Worm (Caenorhabditis elegans): ENCODE measurements around the gene atg-7.
A peak's percentile ranks its signal among the peaks of the same experiment; 100 is the strongest.

Gene atg-7

ce11 chrIV:11037118-11037719 is 43.6 kb downstream of the atg-7 start (continued):
- TF ChIP-seq unc-62 (GFP tag; optimal IDR thresholded peaks at IDR 0.05 in 1 of 2) (no peak), unc-62 (tag; optimal IDR thresholded peaks at IDR 0.05) (no peak), D1046.2 (GFP tag; IDR thresholded peaks at IDR 0.05) (no peak), zip-2 (tag; optimal IDR thresholded peaks at IDR 0.05) (no peak), spr-3 (GFP tag; optimal IDR thresholded peaks at IDR 0.05) (no peak), T26A8.4 (GFP tag; IDR thresholded peaks at IDR 0.05) (0 out of 2 replicates have a peak, but pooled peaks have one; percentile 33), saeg-2 (GFP tag; IDR thresholded peaks at IDR 0.05) (no peak), ctbp-1 (GFP tag; IDR thresholded peaks at IDR 0.05) (no peak), ceh-62 (tag; optimal IDR thresholded peaks at IDR 0.05) (no peak), Y5F2A.4 (GFP tag; optimal IDR thresholded peaks at IDR 0.05) (no peak), nhr-28 (tag; optimal IDR thresholded peaks at IDR 0.05) (peak; percentile 51), mep-1 (tag; optimal IDR thresholded peaks at IDR 0.05) (no peak), lim-7 (GFP tag; IDR thresholded peaks at IDR 0.05) (no peak), hlh-11 (tag; optimal IDR thresholded peaks at IDR 0.05) (peak; percentile 22), jun-1 (tag; optimal IDR thresholded peaks at IDR 0.05) (no peak), gei-8 (GFP tag; optimal IDR thresholded peaks at IDR 0.05) (no peak), zag-1 (tag; optimal IDR thresholded peaks at IDR 0.05) (no peak), nhr-77 (tag; optimal IDR thresholded peaks at IDR 0.05) (peak; percentile 52), daf-16 (GFP tag; optimal IDR thresholded peaks at IDR 0.05) (no peak), daf-16 (tag; optimal IDR thresholded peaks at IDR 0.05) (peak; percentile 74), F37D6.2 (tag; optimal IDR thresholded peaks at IDR 0.05) (no peak), Y48G9A.11 (GFP tag; IDR thresholded peaks at IDR 0.05) (no peak), cey-2 (tag; optimal IDR thresholded peaks at IDR 0.05; ENCODE audit: borderline replicate concordance, insufficient read depth) (no peak), vab-7 (GFP tag; IDR thresholded peaks at IDR 0.05) (no peak), ceh-20 (GFP tag; IDR thresholded peaks at IDR 0.05) (no peak), pha-4 (GFP tag; IDR thresholded peaks at IDR 0.05) (peak; percentile 39; the same call in 1 of the 2 replicates), pha-4 (tag; optimal IDR thresholded peaks at IDR 0.05) (no peak), snpc-1.2 (GFP tag; IDR thresholded peaks at IDR 0.05) (no peak), R02D3.7 (tag; optimal IDR thresholded peaks at IDR 0.05) (no peak), fos-1 (tag; optimal IDR thresholded peaks at IDR 0.05) (no peak), duxl-1 (tag; optimal IDR thresholded peaks at IDR 0.05; ENCODE audit: poor library complexity) (no peak), F26F4.8 (GFP tag; conservative IDR thresholded peaks at IDR 0.05) (no peak), pqm-1 (tag; optimal IDR thresholded peaks at IDR 0.05) (peak; percentile 38), hmg-1.1 (GFP tag; IDR thresholded peaks at IDR 0.05) (no peak), Y75B8A.6 (GFP tag; IDR thresholded peaks at IDR 0.05) (no peak)

DNA sequence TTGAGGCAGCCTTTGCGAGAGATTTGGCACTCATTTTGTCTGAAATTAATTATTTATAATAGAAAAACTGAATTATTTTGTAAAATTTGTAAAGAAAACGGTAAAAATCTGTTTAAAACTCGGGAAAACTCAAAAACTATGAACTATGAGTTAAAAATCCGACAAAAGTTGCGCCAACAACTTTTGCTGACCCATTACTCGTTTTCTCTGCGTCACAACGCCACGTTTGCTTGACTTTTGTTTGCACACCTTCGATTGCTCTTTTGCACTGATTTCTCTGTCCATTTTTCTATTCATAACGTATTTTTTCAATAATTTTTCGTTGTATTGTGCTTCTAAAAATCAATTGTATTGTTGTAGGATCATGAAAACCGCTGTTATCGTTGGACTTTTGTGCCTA is 44.6 kb downstream of the atg-7 start, which contains the start of gene fkb-1:
TSS of gene fkb-1 (plus strand) at position 361 of the 400 bp plus-strand sequence.
- no peak for TF ChIP-seq snpc-4 (tag; optimal IDR thresholded peaks at IDR 0.05)
- TF ChIP-seq lsy-2 (tag; optimal IDR thresholded peaks at IDR 0.05), result peak in 1 of 2 experiments; percentile 83
- peak; percentile 56; the same call in 1 of the 2 replicates for TF ChIP-seq dmd-6 (GFP tag; IDR thresholded peaks at IDR 0.05)
- no peak for TF ChIP-seq tag-97 (GFP tag; IDR thresholded peaks at IDR 0.05)
- TF ChIP-seq nhr-11 (tag; optimal IDR thresholded peaks at IDR 0.05), result peak; percentile 60
- no peak for TF ChIP-seq lin-39 (tag; optimal IDR thresholded peaks at IDR 0.05)
- TF ChIP-seq duxl-1 (tag; optimal IDR thresholded peaks at IDR 0.05; ENCODE audit: poor library complexity), result no peak
- TF ChIP-seq dpl-1 (GFP tag; optimal IDR thresholded peaks at IDR 0.05), result peak; percentile 71
- TF ChIP-seq nhr-48 (tag; optimal IDR thresholded peaks at IDR 0.05), result no peak
- TF ChIP-seq rbr-2 (tag; optimal IDR thresholded peaks at IDR 0.05), result peak; percentile 66
- TF ChIP-seq mep-1 (tag; optimal IDR thresholded peaks at IDR 0.05), result peak; percentile 75
- TF ChIP-seq nhr-25 (tag; optimal IDR thresholded peaks at IDR 0.05; ENCODE audit: borderline replicate concordance, insufficient read depth), result no peak
- TF ChIP-seq mdl-1 (tag; optimal IDR thresholded peaks at IDR 0.05), result peak in 1 of 2 experiments; percentile 46
- TF ChIP-seq Y75B8A.6 (GFP tag; IDR thresholded peaks at IDR 0.05), result no peak
- TF ChIP-seq mes-2 (tag; optimal IDR thresholded peaks at IDR 0.05; ENCODE audit: poor library complexity, severe bottlenecking), result peak; percentile 58
- TF ChIP-seq snpc-1.2 (GFP tag; IDR thresholded peaks at IDR 0.05), result no peak
- no peak for TF ChIP-seq ceh-20 (GFP tag; IDR thresholded peaks at IDR 0.05)
- TF ChIP-seq set-16 (GFP tag; IDR thresholded peaks at IDR 0.05), result no peak
- no peak for TF ChIP-seq mxl-2 (GFP tag; conservative IDR thresholded peaks at IDR 0.05)
- no peak for TF ChIP-seq ceh-28 (tag; optimal IDR thresholded peaks at IDR 0.05)
- peak; percentile 6 for TF ChIP-seq F37D6.2 (tag; optimal IDR thresholded peaks at IDR 0.05)
- no peak for TF ChIP-seq madf-9 (GFP tag; conservative IDR thresholded peaks at IDR 0.05)
- no peak for TF ChIP-seq ztf-7 (tag; optimal IDR thresholded peaks at IDR 0.05)

Measured in whole organism, L4 larva.